Worm (Caenorhabditis elegans) whole organism, early embryonic: ENCODE measurements around the gene C18G1.6.

Source experiments
- B0310.2 ChIP-seq: sonication (generic microtip); optimal IDR thresholded peaks from 2 replicates; lab custom pipeline; 2016; ENCODE audit warnings: mild to moderate bottlenecking, missing genetic modification characterization, missing compliant biosample characterization
- F13C5.2 ChIP-seq: sonication (generic microtip); optimal IDR thresholded peaks from 2 replicates; lab custom pipeline; 2017; ENCODE audit warnings: mild to moderate bottlenecking, missing genetic modification characterization, inconsistent platforms, missing compliant biosample characterization
- aly-1 ChIP-seq: sonication (generic microtip); optimal IDR thresholded peaks from 2 replicates; lab custom pipeline; 2016; ENCODE audit warnings: missing genetic modification characterization, missing compliant biosample characterization
- ama-1 ChIP-seq: fragments of 150-350 bp; optimal IDR thresholded peaks from 2 replicates; lab custom pipeline; 2014
- ceh-13 ChIP-seq: fragments of 200-800 bp; sonication (Bioruptor generic); optimal IDR thresholded peaks from 2 replicates; lab custom pipeline; 2018; ENCODE audit warnings: mild to moderate bottlenecking, missing genetic modification characterization, missing compliant biosample characterization
- ceh-36 ChIP-seq: sonication (generic microtip); optimal IDR thresholded peaks from 2 replicates; lab custom pipeline; 2016; ENCODE audit warnings: missing genetic modification characterization, inconsistent platforms, missing compliant biosample characterization
- ets-7 ChIP-seq: sonication (generic microtip); optimal IDR thresholded peaks from 2 replicates; lab custom pipeline; 2016; ENCODE audit warnings: missing genotype, missing genetic modification characterization, missing compliant biosample characterization
- flt-1 ChIP-seq: fragments of 200-800 bp; sonication (Bioruptor generic); IDR thresholded peaks from 2 replicates; pipeline ENCODE4 v1.3.6; 2022; ENCODE audit warnings: missing genetic modification characterization, missing compliant biosample characterization
- hmbx-1 ChIP-seq: sonication (generic microtip); optimal IDR thresholded peaks from 2 replicates; lab custom pipeline; 2016; ENCODE audit warnings: mild to moderate bottlenecking, missing genetic modification characterization, missing compliant biosample characterization
- hmg-4 ChIP-seq: fragments of 200-800 bp; sonication (Bioruptor generic); optimal IDR thresholded peaks from 2 replicates; lab custom pipeline; 2018; ENCODE audit warnings: mild to moderate bottlenecking, missing genetic modification characterization, missing compliant biosample characterization
- hnd-1 ChIP-seq: sonication (generic microtip); optimal IDR thresholded peaks from 2 replicates; lab custom pipeline; 2016; ENCODE audit warnings: missing genetic modification characterization, missing compliant biosample characterization
- pes-1 ChIP-seq: fragments of 200-800 bp; sonication (Bioruptor generic); IDR thresholded peaks from 2 replicates; pipeline ENCODE4 v1.3.6; 2022; ENCODE audit warnings: missing genetic modification reagents, missing genetic modification characterization, missing compliant biosample characterization
- scrt-1 ChIP-seq: fragments of 200-800 bp; sonication (Bioruptor generic); IDR thresholded peaks from 2 replicates; pipeline ENCODE4 v1.3.6; 2022; ENCODE audit warnings: missing genetic modification characterization, missing compliant biosample characterization
- sea-1 ChIP-seq: fragments of 200-800 bp; sonication (Bioruptor generic); conservative IDR thresholded peaks from 2 replicates; pipeline ENCODE4 v1.3.6; 2022; ENCODE audit warnings: missing genetic modification characterization, missing compliant biosample characterization
- tbx-11 ChIP-seq: fragments of 200-800 bp; sonication (Bioruptor generic); IDR thresholded peaks from 2 replicates; pipeline ENCODE4 v1.3.6; 2022; ENCODE audit warnings: missing genetic modification characterization, missing compliant biosample characterization
- tbx-37 ChIP-seq: fragments of 200-800 bp; sonication (Bioruptor generic); conservative IDR thresholded peaks from 2 replicates; pipeline ENCODE4 v1.3.6; 2022; ENCODE audit warnings: missing genetic modification reagents, missing genetic modification characterization, missing compliant biosample characterization
- tra-4 ChIP-seq: sonication (generic microtip); optimal IDR thresholded peaks from 2 replicates; lab custom pipeline; 2017; ENCODE audit warnings: missing genetic modification characterization, missing compliant biosample characterization

Gene C18G1.6

ce11 chrV:4750294-4750693 is at the start of gene C18G1.6:
Gene C18G1.6 (plus strand): TSS chrV:4750594.
- TF ChIP-seq hmg-4 (GFP tag; lab: Kevin White, UChicago) (no peak), hmbx-1 (tag; lab: Kevin White, UChicago) (no peak)

DNA sequence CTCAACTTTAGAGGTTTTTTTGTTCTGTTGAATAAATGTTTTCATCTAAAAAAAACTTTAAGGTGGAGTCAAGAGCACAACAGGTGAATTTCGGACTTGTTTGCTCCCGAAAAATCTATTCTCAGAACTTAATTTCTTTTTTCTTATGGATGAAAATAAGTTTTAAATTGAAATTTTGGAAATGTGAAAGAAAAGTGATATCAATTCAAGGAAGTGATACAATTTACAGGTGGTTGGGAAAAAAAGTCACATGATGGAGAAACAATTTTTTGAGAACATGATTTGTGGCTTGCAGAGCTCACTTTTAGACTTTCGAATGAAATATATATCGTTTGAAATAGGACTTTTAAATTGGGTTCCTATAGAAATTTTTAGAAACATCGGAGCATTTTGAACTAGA is 42.7 kb upstream of the C18G1.6 start:
- TF ChIP-seq tbx-37 (GFP tag; lab: Robert Waterston, UW) (no peak), tra-4 (tag; lab: Kevin White, UChicago) (no peak), ceh-13 (GFP tag; lab: Kevin White, UChicago) (no peak), flt-1 (GFP tag; lab: Robert Waterston, UW) (no peak), scrt-1 (no peak), B0310.2 (tag; lab: Kevin White, UChicago) (no peak)

ce11 chrV:4710464-4710863 is 39.9 kb upstream of the C18G1.6 start, which contains the start of gene oac-24:
Gene oac-24 (plus strand): TSS chrV:4710764.
- TF ChIP-seq pes-1 (GFP tag; lab: Robert Waterston, UW) (no peak), ceh-36 (tag; lab: Kevin White, UChicago) (no peak), ama-1 (no peak), ets-7 (tag; lab: Kevin White, UChicago) (no peak), hmg-4 (GFP tag; lab: Kevin White, UChicago) (no peak), sea-1 (GFP tag; lab: Robert Waterston, UW) (no peak), hnd-1 (no peak), tbx-37 (GFP tag; lab: Robert Waterston, UW) (no peak), hmbx-1 (tag; lab: Kevin White, UChicago) (no peak), tbx-11 (GFP tag; lab: Robert Waterston, UW) (no peak), ceh-13 (GFP tag; lab: Kevin White, UChicago) (no peak), aly-1 (no peak)

DNA sequence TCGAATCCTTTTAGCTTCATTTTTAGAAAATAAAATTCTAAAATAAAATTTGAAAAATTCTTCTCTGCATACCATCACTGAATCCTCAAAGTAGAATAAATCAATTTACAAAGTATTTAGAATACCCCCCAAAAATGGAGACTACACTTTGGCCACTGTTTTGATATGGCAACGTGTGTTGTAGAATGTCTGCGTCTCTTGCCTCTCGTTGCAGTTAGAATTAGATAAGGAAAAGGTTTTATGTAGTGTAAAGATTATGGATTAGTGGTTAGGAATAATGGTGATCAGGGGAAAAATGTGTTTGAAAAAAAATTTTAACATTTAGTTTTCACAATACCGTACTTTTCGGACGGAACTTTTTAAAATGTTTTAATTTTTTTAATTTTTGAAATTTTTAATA is 30.4 kb upstream of the C18G1.6 start, which contains the start of gene prx-6:
TSS of gene prx-6 (minus strand) at position 129 of the 400 bp plus-strand sequence.
- TF ChIP-seq ama-1 (no peak), aly-1 (no peak), ceh-36 (tag; lab: Kevin White, UChicago) (no peak), tbx-11 (GFP tag; lab: Robert Waterston, UW) (no peak), scrt-1 (no peak), ceh-13 (GFP tag; lab: Kevin White, UChicago) (no peak), pes-1 (GFP tag; lab: Robert Waterston, UW) (no peak), sea-1 (GFP tag; lab: Robert Waterston, UW) (no peak), flt-1 (GFP tag; lab: Robert Waterston, UW) (no peak), hmg-4 (GFP tag; lab: Kevin White, UChicago) (no peak), tbx-37 (GFP tag; lab: Robert Waterston, UW) (no peak), B0310.2 (tag; lab: Kevin White, UChicago) (no peak), ets-7 (tag; lab: Kevin White, UChicago) (no peak)

- TF ChIP-seq ceh-36 (tag; lab: Kevin White, UChicago) (no peak), hmg-4 (GFP tag; lab: Kevin White, UChicago) (no peak), tbx-37 (GFP tag; lab: Robert Waterston, UW) (no peak), flt-1 (GFP tag; lab: Robert Waterston, UW) (no peak), ama-1 (no peak), F13C5.2 (tag; lab: Kevin White, UChicago) (no peak), hnd-1 (no peak), tbx-11 (GFP tag; lab: Robert Waterston, UW) (no peak), ets-7 (tag; lab: Kevin White, UChicago) (no peak), B0310.2 (tag; lab: Kevin White, UChicago) (no peak), aly-1 (no peak), ceh-13 (GFP tag; lab: Kevin White, UChicago) (no peak), tra-4 (tag; lab: Kevin White, UChicago) (no peak), sea-1 (GFP tag; lab: Robert Waterston, UW) (no peak), pes-1 (GFP tag; lab: Robert Waterston, UW) (no peak)
These were observed 29.4 kb upstream of the C18G1.6 start for ce11 chrV:4720884-4721464.

DNA sequence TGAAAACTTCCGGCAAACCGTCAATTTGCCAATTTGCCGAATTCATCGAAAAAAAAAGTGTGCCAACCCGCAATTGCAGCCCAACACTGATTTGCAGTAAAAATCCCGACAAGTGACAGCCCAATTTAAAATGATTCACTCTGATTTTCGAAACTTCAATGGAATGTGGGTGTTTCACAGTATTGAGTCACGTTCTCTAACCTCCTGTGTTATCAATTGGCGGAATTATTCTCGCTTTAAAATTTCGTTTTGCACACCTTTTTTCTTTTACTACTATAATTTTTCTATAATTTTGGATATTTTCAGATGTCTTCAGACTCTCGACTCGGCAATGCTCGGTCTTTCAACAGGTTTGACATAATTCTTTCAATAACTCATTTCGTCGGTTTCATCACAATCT is 28.1 kb upstream of the C18G1.6 start, which contains the start of gene F39G3.5:
TSS of gene F39G3.5 (plus strand) at position 301 of the 400 bp plus-strand sequence.
- TF ChIP-seq tbx-11 (GFP tag; lab: Robert Waterston, UW) (no peak), hnd-1 (no peak), B0310.2 (tag; lab: Kevin White, UChicago) (no peak), ets-7 (tag; lab: Kevin White, UChicago) (no peak), aly-1 (no peak), tbx-37 (GFP tag; lab: Robert Waterston, UW) (no peak), tra-4 (tag; lab: Kevin White, UChicago) (no peak), ceh-36 (tag; lab: Kevin White, UChicago) (no peak), flt-1 (GFP tag; lab: Robert Waterston, UW) (no peak), sea-1 (GFP tag; lab: Robert Waterston, UW) (no peak), hmg-4 (GFP tag; lab: Kevin White, UChicago) (no peak), F13C5.2 (tag; lab: Kevin White, UChicago) (no peak), ceh-13 (GFP tag; lab: Kevin White, UChicago) (no peak), scrt-1 (no peak), pes-1 (GFP tag; lab: Robert Waterston, UW) (no peak), hmbx-1 (tag; lab: Kevin White, UChicago) (no peak), ama-1 (no peak)

ce11 chrV:4724453-4724852 is 25.9 kb upstream of the C18G1.6 start, which contains the start of gene F39G3.4:
Gene F39G3.4 (plus strand): TSS chrV:4724753.
- TF ChIP-seq ets-7 (tag; lab: Kevin White, UChicago) (no peak), hmbx-1 (tag; lab: Kevin White, UChicago) (no peak), hnd-1 (no peak), ceh-36 (tag; lab: Kevin White, UChicago) (no peak), aly-1 (no peak), B0310.2 (tag; lab: Kevin White, UChicago) (no peak), tra-4 (tag; lab: Kevin White, UChicago) (no peak), tbx-37 (GFP tag; lab: Robert Waterston, UW) (no peak), F13C5.2 (tag; lab: Kevin White, UChicago) (no peak), tbx-11 (GFP tag; lab: Robert Waterston, UW) (no peak), ama-1 (no peak), pes-1 (GFP tag; lab: Robert Waterston, UW) (no peak), sea-1 (GFP tag; lab: Robert Waterston, UW) (no peak), flt-1 (GFP tag; lab: Robert Waterston, UW) (no peak), hmg-4 (GFP tag; lab: Kevin White, UChicago) (no peak)
